Worm (Caenorhabditis elegans) whole organism, early embryonic: ENCODE measurements around the gene C03C10.2.

Experiments
- B0310.2 ChIP-seq: sonication (generic microtip); optimal IDR thresholded peaks from 2 replicates; lab custom pipeline; 2016; ENCODE audit warnings: mild to moderate bottlenecking, missing genetic modification characterization, missing compliant biosample characterization
- F13C5.2 ChIP-seq: sonication (generic microtip); optimal IDR thresholded peaks from 2 replicates; lab custom pipeline; 2017; ENCODE audit warnings: mild to moderate bottlenecking, missing genetic modification characterization, inconsistent platforms, missing compliant biosample characterization
- aly-1 ChIP-seq: sonication (generic microtip); optimal IDR thresholded peaks from 2 replicates; lab custom pipeline; 2016; ENCODE audit warnings: missing genetic modification characterization, missing compliant biosample characterization
- ama-1 ChIP-seq: fragments of 150-350 bp; optimal IDR thresholded peaks from 2 replicates; lab custom pipeline; 2014
- ceh-13 ChIP-seq: fragments of 200-800 bp; sonication (Bioruptor generic); optimal IDR thresholded peaks from 2 replicates; lab custom pipeline; 2018; ENCODE audit warnings: mild to moderate bottlenecking, missing genetic modification characterization, missing compliant biosample characterization
- ceh-36 ChIP-seq: sonication (generic microtip); optimal IDR thresholded peaks from 2 replicates; lab custom pipeline; 2016; ENCODE audit warnings: missing genetic modification characterization, inconsistent platforms, missing compliant biosample characterization
- ets-7 ChIP-seq: sonication (generic microtip); optimal IDR thresholded peaks from 2 replicates; lab custom pipeline; 2016; ENCODE audit warnings: missing genotype, missing genetic modification characterization, missing compliant biosample characterization
- flt-1 ChIP-seq: fragments of 200-800 bp; sonication (Bioruptor generic); IDR thresholded peaks from 2 replicates; pipeline ENCODE4 v1.3.6; 2022; ENCODE audit warnings: missing genetic modification characterization, missing compliant biosample characterization
- hmbx-1 ChIP-seq: sonication (generic microtip); optimal IDR thresholded peaks from 2 replicates; lab custom pipeline; 2016; ENCODE audit warnings: mild to moderate bottlenecking, missing genetic modification characterization, missing compliant biosample characterization
- hmg-4 ChIP-seq: fragments of 200-800 bp; sonication (Bioruptor generic); optimal IDR thresholded peaks from 2 replicates; lab custom pipeline; 2018; ENCODE audit warnings: mild to moderate bottlenecking, missing genetic modification characterization, missing compliant biosample characterization
- hnd-1 ChIP-seq: sonication (generic microtip); optimal IDR thresholded peaks from 2 replicates; lab custom pipeline; 2016; ENCODE audit warnings: missing genetic modification characterization, missing compliant biosample characterization
- pes-1 ChIP-seq: fragments of 200-800 bp; sonication (Bioruptor generic); IDR thresholded peaks from 2 replicates; pipeline ENCODE4 v1.3.6; 2022; ENCODE audit warnings: missing genetic modification reagents, missing genetic modification characterization, missing compliant biosample characterization
- scrt-1 ChIP-seq: fragments of 200-800 bp; sonication (Bioruptor generic); IDR thresholded peaks from 2 replicates; pipeline ENCODE4 v1.3.6; 2022; ENCODE audit warnings: missing genetic modification characterization, missing compliant biosample characterization
- sea-1 ChIP-seq: fragments of 200-800 bp; sonication (Bioruptor generic); conservative IDR thresholded peaks from 2 replicates; pipeline ENCODE4 v1.3.6; 2022; ENCODE audit warnings: missing genetic modification characterization, missing compliant biosample characterization
- tbx-11 ChIP-seq: fragments of 200-800 bp; sonication (Bioruptor generic); IDR thresholded peaks from 2 replicates; pipeline ENCODE4 v1.3.6; 2022; ENCODE audit warnings: missing genetic modification characterization, missing compliant biosample characterization
- tbx-37 ChIP-seq: fragments of 200-800 bp; sonication (Bioruptor generic); conservative IDR thresholded peaks from 2 replicates; pipeline ENCODE4 v1.3.6; 2022; ENCODE audit warnings: missing genetic modification reagents, missing genetic modification characterization, missing compliant biosample characterization
- tra-4 ChIP-seq: sonication (generic microtip); optimal IDR thresholded peaks from 2 replicates; lab custom pipeline; 2017; ENCODE audit warnings: missing genetic modification characterization, missing compliant biosample characterization

The C03C10.2 gene

DNA sequence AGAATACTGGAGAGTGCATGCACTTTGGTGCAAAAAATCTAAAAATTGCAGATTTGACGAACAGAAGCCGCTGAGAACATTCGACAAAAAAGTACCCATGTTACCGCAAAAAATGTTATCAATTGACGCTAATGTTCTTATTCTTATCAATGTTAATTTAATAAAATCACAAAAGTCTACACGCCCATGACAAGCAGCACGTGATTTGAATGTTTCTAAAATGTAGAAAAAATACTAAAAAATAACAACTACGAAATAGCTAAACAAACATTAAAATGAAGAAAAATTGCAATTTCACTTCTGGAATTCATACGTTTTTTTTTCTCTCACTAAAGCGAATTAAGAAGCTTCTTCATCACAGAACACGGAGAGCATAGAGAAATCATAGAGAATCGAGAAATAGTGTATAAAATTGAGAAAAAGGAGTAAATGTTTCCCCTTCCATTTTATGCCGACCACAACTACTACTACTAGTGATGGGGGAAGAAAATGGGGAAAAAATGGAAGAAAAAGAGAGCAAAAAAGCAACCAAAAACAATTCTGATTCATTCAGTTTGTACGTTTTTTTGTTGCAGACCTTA lies 2.4 kb upstream of the C03C10.2 start:
- TF ChIP-seq F13C5.2 (tag; lab: Kevin White, UChicago) (no peak), tra-4 (no peak), B0310.2 (tag; lab: Kevin White, UChicago) (no peak), tbx-37 (GFP tag; lab: Robert Waterston, UW) (no peak), hmg-4 (GFP tag; lab: Kevin White, UChicago) (no peak), pes-1 (GFP tag; lab: Robert Waterston, UW) (no peak), ceh-36 (tag; lab: Kevin White, UChicago) (no peak), scrt-1 (GFP tag; lab: Robert Waterston, UW) (no peak), flt-1 (GFP tag; lab: Robert Waterston, UW) (no peak), sea-1 (GFP tag; lab: Robert Waterston, UW) (no peak)

DNA sequence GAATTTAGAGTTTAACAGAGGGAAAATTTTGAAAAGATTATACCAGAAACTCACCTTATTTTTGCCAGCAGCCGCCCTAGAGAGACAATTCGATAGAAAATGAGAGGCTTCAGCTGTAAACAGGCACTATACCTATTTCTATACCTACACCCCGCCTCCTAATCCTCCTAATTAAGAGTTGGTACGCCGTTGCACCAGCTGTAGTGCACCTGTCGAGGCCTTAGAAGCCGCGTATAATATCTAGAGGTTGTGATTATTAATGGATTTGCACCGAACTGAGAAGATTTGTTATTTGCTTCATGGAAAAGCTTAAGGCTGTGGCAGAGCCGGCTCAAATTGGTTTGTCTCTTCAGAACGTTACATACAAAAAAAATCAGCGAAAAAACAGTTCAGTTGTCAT lies 1.1 kb downstream of the C03C10.2 start, which contains the start of gene C03C10.5:
Gene C03C10.5, minus strand, starts transcription at position 101 of the 400 bp plus-strand sequence.
- TF ChIP-seq flt-1 (GFP tag; lab: Robert Waterston, UW) (no peak), hmbx-1 (tag; lab: Kevin White, UChicago) (no peak), aly-1 (no peak), pes-1 (GFP tag; lab: Robert Waterston, UW) (no peak), F13C5.2 (tag; lab: Kevin White, UChicago) (no peak), scrt-1 (GFP tag; lab: Robert Waterston, UW) (no peak), tbx-37 (GFP tag; lab: Robert Waterston, UW) (no peak), tbx-11 (no peak), hmg-4 (GFP tag; lab: Kevin White, UChicago) (no peak), B0310.2 (tag; lab: Kevin White, UChicago) (no peak)

DNA sequence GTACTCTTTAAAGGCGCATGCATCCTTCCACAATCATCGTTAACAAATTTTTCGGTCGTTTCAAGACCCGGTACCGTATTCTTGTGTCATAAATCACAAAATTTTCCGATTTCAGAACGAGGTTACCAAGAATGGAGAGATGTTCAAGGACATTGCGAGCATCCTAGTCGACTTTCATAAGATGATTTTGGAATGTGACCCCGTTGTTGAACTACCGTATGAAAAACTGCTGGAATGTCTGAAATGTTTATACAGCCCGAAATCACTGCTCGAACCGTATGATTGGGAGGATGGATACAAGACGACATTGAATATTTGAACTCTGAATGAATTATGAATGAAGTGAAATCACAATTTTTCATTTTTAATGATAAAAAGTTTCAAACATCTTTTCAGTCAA lies 2.1 kb downstream of the C03C10.2 start:
- TF ChIP-seq scrt-1 (GFP tag; lab: Robert Waterston, UW) (no peak), tra-4 (no peak), ama-1 (peak; percentile 86), flt-1 (GFP tag; lab: Robert Waterston, UW) (no peak)

DNA sequence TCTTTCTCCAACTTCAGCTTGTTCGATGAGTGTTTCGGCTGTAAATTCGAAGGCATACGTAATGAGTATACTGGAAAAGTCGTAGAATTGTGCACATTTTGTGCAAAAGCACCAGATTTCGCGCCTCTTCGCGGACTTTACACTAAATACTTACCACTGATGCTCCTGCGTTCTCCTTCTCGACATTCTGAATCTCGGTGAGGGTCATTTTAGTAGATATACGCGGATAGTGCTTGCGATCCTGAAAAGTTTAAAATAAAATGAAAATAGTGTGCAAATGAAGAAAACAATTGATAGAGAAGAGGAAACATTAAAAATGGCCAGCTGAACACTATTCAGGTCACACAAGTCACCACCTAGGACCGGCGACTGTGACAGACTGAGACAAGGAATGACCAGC lies 3.8 kb downstream of the C03C10.2 start, which contains the start of gene rnr-2:
Gene rnr-2, minus strand, starts transcription at position 241 of the 400 bp plus-strand sequence.
- TF ChIP-seq ama-1: peak; percentile 80
- no peak for TF ChIP-seq hmg-4 (GFP tag; lab: Kevin White, UChicago)

DNA sequence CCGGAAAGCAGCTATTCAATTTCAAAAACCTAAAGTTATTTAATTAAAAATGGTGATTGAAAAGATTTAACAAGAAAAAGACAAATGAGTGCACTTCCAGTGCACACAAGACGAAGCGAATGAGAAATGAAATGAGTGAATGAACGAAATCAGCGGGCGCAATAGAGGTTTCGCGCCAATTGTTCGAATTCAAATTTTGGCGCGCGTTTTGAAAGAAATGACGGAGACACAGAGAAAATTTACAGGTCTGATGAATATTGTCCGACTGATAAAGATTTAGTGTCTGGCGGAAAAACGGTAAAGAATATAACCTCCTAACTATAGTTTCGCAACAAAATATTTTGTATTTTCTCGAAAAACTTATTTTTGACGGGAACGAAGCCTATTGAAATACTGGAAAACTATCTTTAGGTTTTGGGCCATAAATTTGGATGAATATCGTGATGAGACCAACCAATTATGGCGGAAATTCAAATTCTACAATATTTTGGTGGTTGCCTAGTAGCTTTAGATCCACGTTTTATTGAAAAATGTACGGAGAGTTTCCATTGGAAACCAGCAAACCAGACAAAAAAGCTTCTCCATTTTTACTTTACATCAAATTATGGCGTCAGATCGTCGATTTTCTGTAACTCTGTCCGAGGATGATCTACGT lies 4.7 kb downstream of the C03C10.2 start, which contains the start of gene C03C10.7:
Gene C03C10.7, plus strand, starts transcription at position 605 of the 655 bp plus-strand sequence.
- TF ChIP-seq pes-1 (GFP tag; lab: Robert Waterston, UW) (no peak), scrt-1 (GFP tag; lab: Robert Waterston, UW) (no peak), sea-1 (GFP tag; lab: Robert Waterston, UW) (no peak), ceh-13 (GFP tag; lab: Kevin White, UChicago) (no peak), tbx-37 (GFP tag; lab: Robert Waterston, UW) (no peak), ets-7 (no peak), aly-1 (no peak)

DNA sequence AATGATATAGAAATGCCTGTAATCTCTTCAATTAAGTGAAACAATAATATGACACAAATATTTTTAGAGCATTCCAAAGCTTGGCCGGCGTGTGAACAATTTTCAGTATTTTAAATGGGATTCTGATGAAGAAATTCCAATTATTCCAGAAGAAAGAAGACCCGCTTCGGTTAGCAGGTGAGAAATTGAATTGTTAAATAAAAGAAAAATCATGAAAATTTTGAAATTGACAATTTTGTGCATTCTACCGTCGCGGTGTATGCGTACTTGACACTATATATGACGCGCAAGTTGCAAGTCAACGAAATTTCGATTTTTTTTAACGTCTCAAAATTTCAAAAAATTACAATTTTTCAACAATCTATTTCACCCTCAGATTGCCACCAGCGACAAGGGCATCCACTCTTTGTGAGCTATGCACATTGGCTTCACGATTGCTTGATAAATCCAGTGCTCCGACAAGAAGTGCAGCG lies 5.5 kb downstream of the C03C10.2 start:
- TF ChIP-seq F13C5.2 (tag; lab: Kevin White, UChicago) (no peak), hmg-4 (GFP tag; lab: Kevin White, UChicago) (no peak), ets-7 (no peak), tbx-11 (no peak), ceh-13 (GFP tag; lab: Kevin White, UChicago) (no peak), scrt-1 (GFP tag; lab: Robert Waterston, UW) (no peak), hnd-1 (tag; lab: Kevin White, UChicago) (no peak), B0310.2 (tag; lab: Kevin White, UChicago) (no peak), hmbx-1 (tag; lab: Kevin White, UChicago) (no peak), pes-1 (GFP tag; lab: Robert Waterston, UW) (no peak), tbx-37 (GFP tag; lab: Robert Waterston, UW) (no peak), flt-1 (GFP tag; lab: Robert Waterston, UW) (no peak), tra-4 (no peak), sea-1 (GFP tag; lab: Robert Waterston, UW) (no peak)

DNA sequence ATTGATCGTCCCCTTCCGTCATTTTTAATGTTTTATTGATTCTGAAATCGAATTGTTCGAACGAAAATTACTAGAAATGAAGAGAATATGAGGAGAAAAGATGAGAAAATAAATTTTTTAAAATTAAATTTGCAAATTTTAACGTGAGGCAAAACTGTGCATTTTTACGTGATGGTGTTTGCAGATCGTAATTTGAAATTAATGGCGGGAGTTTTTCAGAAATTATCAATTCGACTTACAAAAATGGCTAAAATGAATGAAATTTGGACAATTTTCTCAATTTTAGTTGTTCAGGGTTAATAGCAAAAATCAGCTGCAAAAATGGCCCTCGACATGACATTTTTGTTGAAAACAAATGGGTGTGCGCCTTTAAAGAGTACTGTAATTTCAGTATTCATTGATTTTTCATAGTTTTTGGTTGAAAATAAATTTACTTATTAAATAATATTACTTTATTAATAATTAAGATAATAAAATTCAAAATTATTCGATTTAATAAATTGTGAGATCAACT lies 7.3 kb downstream of the C03C10.2 start, which contains the start of gene rei-1:
Gene rei-1, minus strand, starts transcription at position 84 of the 514 bp plus-strand sequence.
- TF ChIP-seq B0310.2 (tag; lab: Kevin White, UChicago): no peak

DNA sequence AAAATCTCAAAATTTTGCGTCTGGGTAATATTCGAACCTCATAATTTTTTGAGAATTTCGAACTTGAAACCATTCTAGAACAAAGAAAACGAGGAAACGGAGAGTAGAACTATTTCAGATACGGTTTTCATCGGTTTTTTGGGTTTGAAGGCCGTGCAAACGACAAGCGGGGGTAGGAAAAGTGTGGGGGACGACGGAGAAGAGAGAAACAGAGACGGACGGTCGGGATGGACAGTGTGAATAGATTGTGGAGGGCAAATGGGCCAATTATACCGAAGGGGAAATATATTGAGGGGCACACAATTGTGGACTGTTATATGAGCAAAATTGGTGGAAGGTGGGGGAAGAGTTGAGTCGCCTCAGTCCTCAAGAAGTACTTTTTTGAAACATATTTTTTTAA lies 7.9 kb downstream of the C03C10.2 start:
- TF ChIP-seq tbx-11 (no peak), aly-1 (peak; percentile 26), B0310.2 (tag; lab: Kevin White, UChicago) (no peak)
